Worm (Caenorhabditis elegans) whole organism, L1 larva: Measurements from ENCODE around the gene F59G1.8.

Experiments
- C16A3.4 ChIP-seq: fragments of 150-350 bp; optimal IDR thresholded peaks from 2 replicates; lab custom pipeline; 2014; ENCODE audit warnings: missing biosample characterization, missing genetic modification characterization
- aha-1 ChIP-seq: fragments of 150-350 bp; optimal IDR thresholded peaks from 2 replicates; lab custom pipeline; 2014; ENCODE audit warnings: missing biosample characterization, missing genetic modification characterization
- alr-1 ChIP-seq: fragments of 200-800 bp; sonication (Bioruptor generic); optimal IDR thresholded peaks from 2 replicates; lab custom pipeline; 2018; ENCODE audit warnings: borderline replicate concordance, mild to moderate bottlenecking, missing genetic modification characterization, missing compliant biosample characterization
- aly-2 ChIP-seq: fragments of 150-350 bp; optimal IDR thresholded peaks from 2 replicates; lab custom pipeline; 2014; ENCODE audit warnings: missing biosample characterization, missing genetic modification characterization
- ceh-63 ChIP-seq: fragments of 200-800 bp; sonication (Bioruptor generic); optimal IDR thresholded peaks from 2 replicates; lab custom pipeline; 2018; ENCODE audit warnings: mild to moderate bottlenecking, missing genetic modification characterization, missing compliant biosample characterization
- ceh-8 ChIP-seq: fragments of 200-800 bp; sonication (Bioruptor generic); optimal IDR thresholded peaks from 2 replicates; lab custom pipeline; 2018; ENCODE audit warnings: mild to moderate bottlenecking, missing genetic modification characterization, moderate library complexity, missing compliant biosample characterization
- ceh-82 ChIP-seq, 3 experiments: fragments of 150-350 bp in 1 of 3; sonication (generic microtip) in 2 of 3; optimal IDR thresholded peaks; 2 replicates each; lab custom pipeline; 2014 to 2017; ENCODE audit warnings: missing biosample characterization in 3 of 3, missing genetic modification characterization in 3 of 3
- ces-1 ChIP-seq: fragments of 150-350 bp; optimal IDR thresholded peaks from 2 replicates; lab custom pipeline; 2014; ENCODE audit warnings: missing biosample characterization, missing genetic modification reagents, missing genetic modification characterization
- dpl-1 ChIP-seq, 3 experiments: fragments of 150-350 bp in 2 of 3; sonication (generic microtip) in 1 of 3; optimal IDR thresholded peaks; 2 replicates each; lab custom pipeline; 2014 to 2017; ENCODE audit warnings: missing biosample characterization in 3 of 3, missing genetic modification characterization in 3 of 3, missing genetic modification reagents in 3 of 3
- dsc-1 ChIP-seq: sonication (generic microtip); optimal IDR thresholded peaks from 2 replicates; lab custom pipeline; 2016; ENCODE audit warnings: mild to moderate bottlenecking, missing genetic modification characterization, missing compliant biosample characterization
- efl-1 ChIP-seq, 4 experiments: fragments of 150-350 bp; optimal IDR thresholded peaks in 3 of 4; peaks in 1 of 4; 1 replicate in 1 of 4; 2 replicates in 3 of 4; lab custom pipeline; 2014; ENCODE audit warnings: missing biosample characterization in 2 of 4, missing genetic modification characterization in 2 of 4, missing genetic modification reagents in 2 of 4
- egl-13 ChIP-seq: sonication (generic microtip); optimal IDR thresholded peaks from 2 replicates; lab custom pipeline; 2016; ENCODE audit warnings: missing genotype, missing genetic modification reagents, missing genetic modification characterization, missing compliant biosample characterization
- egl-27 ChIP-seq, 2 experiments: fragments of 150-350 bp in 1 of 2; sonication (generic microtip); optimal IDR thresholded peaks; 3 replicates each; lab custom pipeline; 2017 to 2018; ENCODE audit warnings: missing biosample characterization in 2 of 2, missing genetic modification characterization in 2 of 2, missing genetic modification reagents in 2 of 2
- fkh-10 ChIP-seq: sonication (generic microtip); optimal IDR thresholded peaks from 2 replicates; lab custom pipeline; 2017; ENCODE audit warnings: missing biosample characterization, missing genetic modification reagents, missing genetic modification characterization
- fkh-8 ChIP-seq: sonication (generic microtip); optimal IDR thresholded peaks from 2 replicates; lab custom pipeline; 2016; ENCODE audit warnings: mild to moderate bottlenecking, missing genetic modification characterization, missing compliant biosample characterization
- fos-1 ChIP-seq: fragments of 150-350 bp; optimal IDR thresholded peaks from 2 replicates; lab custom pipeline; 2014; ENCODE audit warnings: missing biosample characterization, missing genetic modification characterization
- grh-1 ChIP-seq: fragments of 200-800 bp; sonication (Bioruptor generic); IDR thresholded peaks from 2 replicates; pipeline ENCODE4 v1.3.6; 2022; ENCODE audit warnings: missing genetic modification reagents, missing genetic modification characterization, missing compliant biosample characterization
- hlh-17 ChIP-seq: fragments of 200-800 bp; sonication (Bioruptor generic); optimal IDR thresholded peaks from 2 replicates; lab custom pipeline; 2018; ENCODE audit warnings: missing genetic modification characterization, mild to moderate bottlenecking, missing compliant biosample characterization, moderate library complexity, borderline replicate concordance
- hpl-2 ChIP-seq: fragments of 150-350 bp; optimal IDR thresholded peaks from 2 replicates; lab custom pipeline; 2014; ENCODE audit warnings: missing biosample characterization, missing genetic modification reagents, missing genetic modification characterization
- irx-1 ChIP-seq: sonication (generic microtip); optimal IDR thresholded peaks from 2 replicates; lab custom pipeline; 2016; ENCODE audit warnings: missing genetic modification characterization, missing compliant biosample characterization
- isw-1 ChIP-seq: fragments of 200-800 bp; sonication (Bioruptor generic); IDR thresholded peaks from 2 replicates; pipeline ENCODE4 v1.3.6; 2022; ENCODE audit warnings: missing genetic modification characterization, missing compliant biosample characterization
- lin-14 ChIP-seq: fragments of 200-800 bp; sonication (Bioruptor generic); optimal IDR thresholded peaks from 2 replicates; lab custom pipeline; 2018; ENCODE audit warnings: mild to moderate bottlenecking, missing genetic modification characterization, moderate library complexity, missing compliant biosample characterization
- lsy-2 ChIP-seq, 2 experiments: fragments of 150-350 bp; optimal IDR thresholded peaks; 2 replicates each; lab custom pipeline; 2014; ENCODE audit warnings: missing biosample characterization in 2 of 2, missing genetic modification characterization in 2 of 2
- mep-1 ChIP-seq: fragments of 150-350 bp; optimal IDR thresholded peaks from 2 replicates; lab custom pipeline; 2014; ENCODE audit warnings: missing biosample characterization, missing genetic modification characterization
- nhr-11 ChIP-seq: fragments of 150-350 bp; optimal IDR thresholded peaks from 2 replicates; lab custom pipeline; 2014; ENCODE audit warnings: missing biosample characterization, missing genetic modification characterization
- nhr-20 ChIP-seq: sonication (generic microtip); optimal IDR thresholded peaks from 2 replicates; lab custom pipeline; 2016; ENCODE audit warnings: mild to moderate bottlenecking, missing genetic modification characterization, missing compliant biosample characterization
- nhr-28 ChIP-seq: fragments of 150-350 bp; optimal IDR thresholded peaks from 2 replicates; lab custom pipeline; 2014; ENCODE audit warnings: missing biosample characterization, missing genetic modification characterization
- nhr-47 ChIP-seq: sonication (generic microtip); optimal IDR thresholded peaks from 2 replicates; lab custom pipeline; 2016; ENCODE audit warnings: mild to moderate bottlenecking, missing genetic modification characterization, moderate library complexity, missing compliant biosample characterization
- nhr-71 ChIP-seq: sonication (generic microtip); optimal IDR thresholded peaks from 2 replicates; lab custom pipeline; 2016; ENCODE audit warnings: mild to moderate bottlenecking, missing genetic modification characterization, moderate library complexity, missing compliant biosample characterization
- nhr-85 ChIP-seq: sonication (generic microtip); peaks from one replicate; lab custom pipeline; 2016; ENCODE audit warnings: missing genetic modification characterization, inconsistent platforms, missing compliant biosample characterization
- nhr-90 ChIP-seq: sonication (generic microtip); optimal IDR thresholded peaks from 2 replicates; lab custom pipeline; 2016; ENCODE audit warnings: mild to moderate bottlenecking, missing genetic modification characterization, missing compliant biosample characterization; ENCODE audit not compliant: poor library complexity
- pax-3 ChIP-seq: fragments of 200-800 bp; sonication (Bioruptor generic); optimal IDR thresholded peaks from 2 replicates; lab custom pipeline; 2018; ENCODE audit warnings: mild to moderate bottlenecking, missing genetic modification characterization, moderate library complexity, missing compliant biosample characterization
- snpc-4 ChIP-seq: fragments of 150-350 bp; optimal IDR thresholded peaks from 2 replicates; lab custom pipeline; 2014; ENCODE audit warnings: missing biosample characterization, missing genetic modification characterization
- snu-23 ChIP-seq: sonication (generic microtip); optimal IDR thresholded peaks from 2 replicates; lab custom pipeline; 2016; ENCODE audit warnings: missing genetic modification characterization, missing compliant biosample characterization
- sox-4 ChIP-seq: sonication (generic microtip); optimal IDR thresholded peaks from 2 replicates; lab custom pipeline; 2016; ENCODE audit warnings: missing genetic modification characterization, missing compliant biosample characterization
- swsn-7 ChIP-seq: sonication (generic microtip); optimal IDR thresholded peaks from 2 replicates; lab custom pipeline; 2016; ENCODE audit warnings: missing genetic modification characterization, missing compliant biosample characterization
- unc-86 ChIP-seq: sonication (generic microtip); optimal IDR thresholded peaks from 2 replicates; lab custom pipeline; 2016; ENCODE audit warnings: missing genetic modification characterization, missing compliant biosample characterization
- vab-15 ChIP-seq: sonication (generic microtip); optimal IDR thresholded peaks from 2 replicates; lab custom pipeline; 2017; ENCODE audit warnings: missing genotype, mild to moderate bottlenecking, missing genetic modification characterization, missing compliant biosample characterization
- xbp-1 ChIP-seq: sonication (generic microtip); optimal IDR thresholded peaks from 2 replicates; lab custom pipeline; 2016; ENCODE audit warnings: missing genetic modification characterization, missing compliant biosample characterization
- zag-1 ChIP-seq: fragments of 150-350 bp; optimal IDR thresholded peaks from 2 replicates; lab custom pipeline; 2014; ENCODE audit warnings: missing biosample characterization, missing genetic modification characterization
- zip-4 ChIP-seq: fragments of 200-800 bp; sonication (Bioruptor generic); optimal IDR thresholded peaks from 2 replicates; lab custom pipeline; 2018; ENCODE audit warnings: mild to moderate bottlenecking, missing genetic modification characterization, moderate library complexity, missing compliant biosample characterization
- ztf-4 ChIP-seq: fragments of 150-350 bp; optimal IDR thresholded peaks from 2 replicates; lab custom pipeline; 2014; ENCODE audit warnings: missing biosample characterization, missing genetic modification characterization

Gene F59G1.8

DNA sequence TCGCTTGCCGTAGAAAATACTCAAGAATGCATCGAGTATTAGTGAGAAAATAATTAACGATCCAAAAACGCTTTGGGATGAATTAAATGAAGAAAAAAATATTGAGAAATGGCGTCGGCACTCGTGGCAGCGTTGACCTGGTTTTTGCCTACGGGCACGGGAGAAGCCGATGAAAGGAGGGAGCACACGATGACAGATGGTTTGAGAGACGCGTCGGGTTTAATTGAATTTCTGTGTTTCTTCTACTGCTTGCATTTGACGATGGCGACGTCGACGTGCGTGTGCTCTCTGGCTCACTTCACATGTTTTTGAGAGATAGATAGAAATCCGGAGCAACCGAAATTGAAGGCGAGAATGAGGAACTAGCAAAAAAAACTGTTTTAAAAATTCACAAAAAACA, 44.3 kb downstream of the F59G1.8 start (continued):
- TF ChIP-seq irx-1 (tag; lab: Kevin White, UChicago) (no peak), nhr-20 (tag; lab: Kevin White, UChicago) (no peak), ces-1 (GFP tag; lab: Kevin White, UChicago) (no peak), C16A3.4 (tag; lab: Kevin White, UChicago) (no peak), hpl-2 (GFP tag; lab: Kevin White, UChicago) (no peak), lin-14 (GFP tag; lab: Kevin White, UChicago) (peak; percentile 55), nhr-47 (tag; lab: Kevin White, UChicago) (peak; percentile 28)

ce11 chrII:5951745-5952144, 45.4 kb downstream of the F59G1.8 start:
- peak; percentile 20 for TF ChIP-seq dsc-1 (tag; lab: Kevin White, UChicago)
- TF ChIP-seq ceh-82 (tag; optimal IDR thresholded peaks at IDR 0.05; lab: Kevin White, UChicago) = no peak
- TF ChIP-seq egl-13 (tag; lab: Kevin White, UChicago) = peak; percentile 22
- TF ChIP-seq nhr-71 (tag; lab: Kevin White, UChicago) = peak; percentile 6

DNA sequence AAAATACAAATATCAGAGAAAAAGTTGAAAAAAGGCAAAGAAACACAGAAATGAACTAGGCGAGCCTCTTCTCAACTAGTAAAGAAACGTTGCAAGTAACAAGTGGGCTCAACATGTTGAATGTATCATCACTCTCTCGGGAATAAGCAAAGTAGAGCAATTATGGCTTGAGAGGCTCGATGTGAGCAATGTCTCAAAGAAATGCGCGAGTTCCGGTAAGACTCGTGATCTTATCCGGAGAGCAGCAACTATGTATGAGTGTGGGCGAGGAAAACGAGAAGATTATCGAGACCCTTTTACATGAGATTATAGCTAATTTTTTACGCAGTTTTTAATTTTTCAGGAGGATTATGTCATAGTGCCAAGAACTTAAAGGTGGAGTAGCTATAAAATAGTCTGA, 45.8 kb downstream of the F59G1.8 start:
- TF ChIP-seq grh-1 (GFP tag; lab: Robert Waterston, UW) (no peak), nhr-47 (tag; lab: Kevin White, UChicago) (peak; percentile 57), ceh-8 (peak; percentile 28), swsn-7 (tag; lab: Kevin White, UChicago) (peak; percentile 11), ces-1 (GFP tag; lab: Kevin White, UChicago) (no peak), isw-1 (GFP tag; lab: Robert Waterston, UW) (no peak), lsy-2 (tag; optimal IDR thresholded peaks at IDR 0.05; lab: Kevin White, UChicago) (peak in 1 of 2 experiments; percentile 27), unc-86 (peak; percentile 28), egl-27 (tag; optimal IDR thresholded peaks at IDR 0.05; lab: Kevin White, UChicago) (no peak), aly-2 (tag; lab: Kevin White, UChicago) (no peak), zag-1 (no peak), xbp-1 (no peak), C16A3.4 (tag; lab: Kevin White, UChicago) (no peak), fkh-10 (GFP tag; lab: Kevin White, UChicago) (no peak), nhr-20 (tag; lab: Kevin White, UChicago) (no peak), nhr-11 (tag; lab: Kevin White, UChicago) (no peak), fkh-8 (tag; lab: Kevin White, UChicago) (peak; percentile 38), dsc-1 (tag; lab: Kevin White, UChicago) (peak; percentile 73), snu-23 (GFP tag; lab: Kevin White, UChicago) (no peak), nhr-85 (tag; lab: Kevin White, UChicago) (no peak), lin-14 (GFP tag; lab: Kevin White, UChicago) (peak; percentile 64)

DNA sequence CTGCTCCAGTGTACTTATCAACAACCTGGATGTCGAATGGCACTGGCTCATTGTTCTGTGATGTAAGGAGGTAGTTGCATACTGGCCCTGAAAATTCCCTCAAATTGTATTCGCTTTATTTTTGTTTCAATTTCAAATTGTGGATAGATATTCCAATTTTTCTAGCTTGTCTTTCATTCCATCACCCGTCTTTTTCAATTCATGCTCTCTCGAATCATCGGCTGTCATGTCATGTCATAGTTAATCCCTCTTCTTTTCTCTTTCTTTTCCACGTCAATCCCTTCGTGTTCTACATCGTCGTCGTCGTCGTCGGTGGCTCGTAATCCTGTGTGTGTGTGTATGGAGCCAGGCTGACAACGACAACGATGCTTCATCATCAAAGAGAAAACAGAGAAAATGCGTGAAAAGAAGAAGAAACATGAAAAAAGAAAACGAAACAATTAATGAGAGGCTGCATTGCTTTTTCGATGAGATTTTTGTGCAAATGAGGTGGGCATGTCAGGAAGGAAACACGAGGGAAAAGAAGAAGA, 49.3 kb downstream of the F59G1.8 start:
- TF ChIP-seq nhr-71 (tag; lab: Kevin White, UChicago) = peak; percentile 40
- peak; percentile 45 for TF ChIP-seq unc-86
- TF ChIP-seq lsy-2 (tag; optimal IDR thresholded peaks at IDR 0.05; lab: Kevin White, UChicago) = peak in 1 of 2 experiments; percentile 29
- peak; percentile 4 for TF ChIP-seq fkh-8 (tag; lab: Kevin White, UChicago)
- TF ChIP-seq ztf-4 = peak; percentile 20
- TF ChIP-seq egl-13 (tag; lab: Kevin White, UChicago) = peak; percentile 40
- TF ChIP-seq lin-14 (GFP tag; lab: Kevin White, UChicago) = peak; percentile 74
- no peak for TF ChIP-seq alr-1 (tag; lab: Kevin White, UChicago)
- TF ChIP-seq sox-4 (tag; lab: Kevin White, UChicago) = peak; percentile 4
- TF ChIP-seq mep-1 (tag; lab: Kevin White, UChicago) = no peak
- peak; percentile 78 for TF ChIP-seq dsc-1 (tag; lab: Kevin White, UChicago)
- peak; percentile 2 for TF ChIP-seq pax-3 (tag; lab: Kevin White, UChicago)
- TF ChIP-seq ceh-8 = no peak
- peak; percentile 6 for TF ChIP-seq fkh-10 (GFP tag; lab: Kevin White, UChicago)

ce11 chrII:5956583-5956982, 50.2 kb downstream of the F59G1.8 start, which contains the start of gene casy-1:
Gene casy-1 (minus strand): TSS chrII:5956683.
- TF ChIP-seq aha-1 (tag; lab: Kevin White, UChicago) = no peak
- TF ChIP-seq vab-15 (tag; lab: Kevin White, UChicago) = no peak
- TF ChIP-seq efl-1 (optimal IDR thresholded peaks at IDR 0.05; lab: Kevin White, UChicago) = no peak
- no peak for TF ChIP-seq efl-1 (GFP tag; optimal IDR thresholded peaks at IDR 0.05 in 1 of 2; lab: Kevin White, UChicago)
- TF ChIP-seq hlh-17 (GFP tag; lab: Kevin White, UChicago) = no peak
- no peak for TF ChIP-seq fkh-8 (tag; lab: Kevin White, UChicago)
- no peak for TF ChIP-seq zag-1
- TF ChIP-seq unc-86 = no peak
- TF ChIP-seq ceh-63 (GFP tag; lab: Kevin White, UChicago) = no peak
- no peak for TF ChIP-seq nhr-90 (tag; lab: Kevin White, UChicago)
- no peak for TF ChIP-seq dpl-1 (GFP tag; optimal IDR thresholded peaks at IDR 0.05; lab: Kevin White, UChicago)
- no peak for TF ChIP-seq nhr-28 (tag; lab: Kevin White, UChicago)
- no peak for TF ChIP-seq ztf-4
- no peak for TF ChIP-seq zip-4
- TF ChIP-seq snpc-4 = no peak
- TF ChIP-seq fos-1 (tag; lab: Kevin White, UChicago) = no peak
